Fruit fly (Drosophila melanogaster): ENCODE data around the gene SelR.

SelR gene

dm6 chr3R:10881824-10882559 is 13.6 kb upstream of the SelR start, which contains the start of gene Tpc1 (continued):
- no peak for TF ChIP-seq her (GFP tag; optimal IDR thresholded peaks at IDR 0.05)
- TF ChIP-seq Taf1 (GFP tag; IDR thresholded peaks at IDR 0.05): no peak
- no peak for TF ChIP-seq CG9817 (tag; optimal IDR thresholded peaks at IDR 0.05)
- TF ChIP-seq CG12104 (GFP tag; optimal IDR thresholded peaks at IDR 0.05): no peak
- TF ChIP-seq CG9609 (GFP tag; optimal IDR thresholded peaks at IDR 0.05): peak; percentile 27
- TF ChIP-seq ttk (GFP tag; IDR thresholded peaks at IDR 0.05): no peak
- TF ChIP-seq Ets65A (GFP tag): peak; percentile 49
- peak; percentile 15 for TF ChIP-seq Bteb2 (GFP tag; optimal IDR thresholded peaks at IDR 0.05)
- TF ChIP-seq wor (GFP tag; IDR thresholded peaks at IDR 0.05): no peak
- no peak for TF ChIP-seq fd102C (GFP tag; optimal IDR thresholded peaks at IDR 0.05)
- TF ChIP-seq CG6854 (GFP tag; optimal IDR thresholded peaks at IDR 0.05): no peak
- TF ChIP-seq Asciz (GFP tag; optimal IDR thresholded peaks at IDR 0.05): no peak
- no peak for TF ChIP-seq lov (optimal IDR thresholded peaks at IDR 0.05)
- 0 out of 3 replicates have a peak, but pooled peaks have one; percentile 22 for TF ChIP-seq lov (GFP tag; IDR thresholded peaks at IDR 0.05)
- no peak for TF ChIP-seq slp2 (GFP tag; optimal IDR thresholded peaks at IDR 0.05)
- TF ChIP-seq Stat92E (GFP tag; optimal IDR thresholded peaks at IDR 0.05): peak in 1 of 3 experiments; percentile 54
- TF ChIP-seq CG18619 (GFP tag; optimal IDR thresholded peaks at IDR 0.05): peak; percentile 25
- TF ChIP-seq CG8290 (GFP tag; optimal IDR thresholded peaks at IDR 0.05): peak; percentile 30
- TF ChIP-seq CG8290 (tag; optimal IDR thresholded peaks at IDR 0.05): no peak
- TF ChIP-seq grau (tag; optimal IDR thresholded peaks at IDR 0.05): peak; percentile 46
- TF ChIP-seq CG12769 (tag; optimal IDR thresholded peaks at IDR 0.05): peak; percentile 49
- no peak for TF ChIP-seq vfl (GFP tag; optimal IDR thresholded peaks at IDR 0.05)
- peak; percentile 94 for TF ChIP-seq E2f2 (GFP tag; IDR thresholded peaks at IDR 0.05)
- no peak for TF ChIP-seq CG12219 (GFP tag; optimal IDR thresholded peaks at IDR 0.05)
- no peak for TF ChIP-seq Usf (GFP tag; optimal IDR thresholded peaks at IDR 0.05)
- TF ChIP-seq Dip2 (GFP tag; IDR thresholded peaks at IDR 0.05): no peak
- TF ChIP-seq Pdp1 (GFP tag; optimal IDR thresholded peaks at IDR 0.05): peak in 1 of 2 experiments; percentile 93
- TF ChIP-seq CG10274 (GFP tag; optimal IDR thresholded peaks at IDR 0.05): no peak
- TF ChIP-seq CG4730 (GFP tag; IDR thresholded peaks at IDR 0.05): no peak
- TF ChIP-seq CG17802 (tag; optimal IDR thresholded peaks at IDR 0.05): no peak
- TF ChIP-seq CrebB (tag; optimal IDR thresholded peaks at IDR 0.05): no peak
- peak; percentile 27 for TF ChIP-seq pum (GFP tag; optimal IDR thresholded peaks at IDR 0.05)
- no peak for TF ChIP-seq rib (GFP tag; IDR thresholded peaks at IDR 0.05)
- TF ChIP-seq CG31224 (GFP tag; IDR thresholded peaks at IDR 0.05): no peak
- peak; percentile 35 for TF ChIP-seq ato (GFP tag; IDR thresholded peaks at IDR 0.05; ENCODE audit: partially characterized antibody)
- peak; percentile 16 to 44 for TF ChIP-seq dpn (GFP tag; optimal IDR thresholded peaks at IDR 0.05)
- TF ChIP-seq Xrp1 (GFP tag; IDR thresholded peaks at IDR 0.05): no peak
- TF ChIP-seq Dref (GFP tag; IDR thresholded peaks at IDR 0.05): peak; percentile 62
- TF ChIP-seq hbn (GFP tag; IDR thresholded peaks at IDR 0.05; ENCODE audit: partially characterized antibody): peak; percentile 84
- TF ChIP-seq cwo (GFP tag; optimal IDR thresholded peaks at IDR 0.05): no peak
- peak; percentile 65 for TF ChIP-seq nmo (GFP tag; optimal IDR thresholded peaks at IDR 0.05)
- peak; percentile 76 for TF ChIP-seq CG2116 (GFP tag; optimal IDR thresholded peaks at IDR 0.05)
- peak; percentile 41 for TF ChIP-seq CG13424 (tag; optimal IDR thresholded peaks at IDR 0.05)
- TF ChIP-seq lab (GFP tag; optimal IDR thresholded peaks at IDR 0.05): peak; percentile 24
- TF ChIP-seq Eip74EF (GFP tag; optimal IDR thresholded peaks at IDR 0.05): peak in 1 of 2 experiments; percentile 55
- TF ChIP-seq fu2 (GFP tag; optimal IDR thresholded peaks at IDR 0.05): no peak
- peak; percentile 94 for TF ChIP-seq CG3995 (GFP tag; optimal IDR thresholded peaks at IDR 0.05)
- TF ChIP-seq HHEX (GFP tag; optimal IDR thresholded peaks at IDR 0.05): no peak
- no peak for TF ChIP-seq dysf (GFP tag; IDR thresholded peaks at IDR 0.05)
- no peak for TF ChIP-seq Antp (GFP tag; optimal IDR thresholded peaks at IDR 0.05)

All from whole organism, embryonic.